Worm (Caenorhabditis elegans): ENCODE data around the gene tsfm-1.

Gene tsfm-1

ce11 chrV:12300166-12300565 lies 28.8 kb upstream of the tsfm-1 start (continued):
- TF ChIP-seq lin-11 (tag; optimal IDR thresholded peaks at IDR 0.05) (no peak), nhr-23 (tag; optimal IDR thresholded peaks at IDR 0.05) (no peak), dmd-4 (tag; optimal IDR thresholded peaks at IDR 0.05) (no peak)

- TF ChIP-seq Y55F3AM.14 (GFP tag; optimal IDR thresholded peaks at IDR 0.05): no peak
- no peak for TF ChIP-seq fos-1 (tag; optimal IDR thresholded peaks at IDR 0.05)
- TF ChIP-seq mdl-1 (tag; optimal IDR thresholded peaks at IDR 0.05): no peak
- TF ChIP-seq blmp-1 (tag; optimal IDR thresholded peaks at IDR 0.05; ENCODE audit: insufficient read depth): peak; percentile 20
- no peak for TF ChIP-seq nhr-25 (tag; optimal IDR thresholded peaks at IDR 0.05)
- TF ChIP-seq sma-3 (GFP tag; optimal IDR thresholded peaks at IDR 0.05): peak; percentile 40
- TF ChIP-seq sma-9 (GFP tag; optimal IDR thresholded peaks at IDR 0.05): peak; percentile 66
- no peak for TF ChIP-seq sma-9 (tag; optimal IDR thresholded peaks at IDR 0.05)
These were observed 28.0 kb upstream of the tsfm-1 start for ce11 chrV:12299244-12299766.

- TF ChIP-seq C34F6.9 (tag; optimal IDR thresholded peaks at IDR 0.05) (no peak), lsy-2 (tag; optimal IDR thresholded peaks at IDR 0.05) (no peak), zag-1 (tag; optimal IDR thresholded peaks at IDR 0.05) (no peak), elt-1 (tag; optimal IDR thresholded peaks at IDR 0.05) (no peak), nhr-10 (tag; optimal IDR thresholded peaks at IDR 0.05) (no peak), nhr-77 (tag; optimal IDR thresholded peaks at IDR 0.05) (no peak), fos-1 (tag; optimal IDR thresholded peaks at IDR 0.05) (peak; percentile 92), sma-9 (GFP tag; optimal IDR thresholded peaks at IDR 0.05) (peak; percentile 84), sma-9 (tag; optimal IDR thresholded peaks at IDR 0.05) (no peak), nhr-25 (tag; optimal IDR thresholded peaks at IDR 0.05) (no peak), unc-39 (tag; optimal IDR thresholded peaks at IDR 0.05) (no peak), crh-2 (tag; optimal IDR thresholded peaks at IDR 0.05) (peak; percentile 51), unc-62 (GFP tag; optimal IDR thresholded peaks at IDR 0.05) (no peak), skn-1 (tag; optimal IDR thresholded peaks at IDR 0.05) (no peak), peb-1 (tag; optimal IDR thresholded peaks at IDR 0.05) (no peak), unc-55 (GFP tag; optimal IDR thresholded peaks at IDR 0.05) (no peak), sma-3 (GFP tag; optimal IDR thresholded peaks at IDR 0.05) (peak; percentile 12), ztf-4 (tag; optimal IDR thresholded peaks at IDR 0.05) (no peak), gmeb-1 (tag; optimal IDR thresholded peaks at IDR 0.05) (no peak), ceh-82 (tag; optimal IDR thresholded peaks at IDR 0.05) (no peak), sem-4 (tag; optimal IDR thresholded peaks at IDR 0.05) (no peak), ceh-16 (tag; optimal IDR thresholded peaks at IDR 0.05) (no peak)
These were observed 26.8 kb upstream of the tsfm-1 start for ce11 chrV:12298184-12298583.

- TF ChIP-seq ZK546.5 (tag; optimal IDR thresholded peaks at IDR 0.05): no peak
- no peak for TF ChIP-seq aly-2 (tag; optimal IDR thresholded peaks at IDR 0.05)
- no peak for TF ChIP-seq sma-9 (GFP tag; optimal IDR thresholded peaks at IDR 0.05)
- TF ChIP-seq sma-9 (tag; optimal IDR thresholded peaks at IDR 0.05): no peak
- peak in 1 of 2 experiments; percentile 25 for TF ChIP-seq lsy-2 (tag; optimal IDR thresholded peaks at IDR 0.05)
- no peak for TF ChIP-seq dmd-4 (tag; optimal IDR thresholded peaks at IDR 0.05)
- TF ChIP-seq fos-1 (tag; optimal IDR thresholded peaks at IDR 0.05): no peak
These were observed 25.4 kb upstream of the tsfm-1 start for ce11 chrV:12296794-12297193.

- TF ChIP-seq fos-1 (tag; optimal IDR thresholded peaks at IDR 0.05): peak; percentile 3
- no peak for TF ChIP-seq lin-11 (tag; optimal IDR thresholded peaks at IDR 0.05)
- no peak for TF ChIP-seq blmp-1 (tag; optimal IDR thresholded peaks at IDR 0.05; ENCODE audit: insufficient read depth)
- TF ChIP-seq elt-1 (tag; optimal IDR thresholded peaks at IDR 0.05): no peak
- peak; percentile 22 for TF ChIP-seq gmeb-1 (tag; optimal IDR thresholded peaks at IDR 0.05)
- TF ChIP-seq egl-27 (tag; optimal IDR thresholded peaks at IDR 0.05): no peak
These were observed 24.8 kb upstream of the tsfm-1 start for ce11 chrV:12296122-12296521.

ce11 chrV:12295520-12295919 lies 24.2 kb upstream of the tsfm-1 start:
- TF ChIP-seq blmp-1 (tag; optimal IDR thresholded peaks at IDR 0.05; ENCODE audit: insufficient read depth): peak; percentile 26
- TF ChIP-seq nhr-129 (tag; optimal IDR thresholded peaks at IDR 0.05): peak; percentile 21
- no peak for TF ChIP-seq ztf-11 (tag; optimal IDR thresholded peaks at IDR 0.05)
- no peak for TF ChIP-seq Y55F3AM.14 (GFP tag; optimal IDR thresholded peaks at IDR 0.05)
- no peak for TF ChIP-seq ZK546.5 (tag; optimal IDR thresholded peaks at IDR 0.05)
- no peak for TF ChIP-seq peb-1 (tag; optimal IDR thresholded peaks at IDR 0.05)
- TF ChIP-seq elt-1 (tag; optimal IDR thresholded peaks at IDR 0.05): peak; percentile 73
- peak; percentile 16 for TF ChIP-seq crh-2 (tag; optimal IDR thresholded peaks at IDR 0.05)
- TF ChIP-seq sma-9 (GFP tag; optimal IDR thresholded peaks at IDR 0.05): peak; percentile 72
- no peak for TF ChIP-seq sma-9 (tag; optimal IDR thresholded peaks at IDR 0.05)
- peak; percentile 47 for TF ChIP-seq nhr-25 (tag; optimal IDR thresholded peaks at IDR 0.05)

Data from whole organism, L2 larva.